Worm (Caenorhabditis elegans): ENCODE measurements around the gene pzf-1.

DNA sequence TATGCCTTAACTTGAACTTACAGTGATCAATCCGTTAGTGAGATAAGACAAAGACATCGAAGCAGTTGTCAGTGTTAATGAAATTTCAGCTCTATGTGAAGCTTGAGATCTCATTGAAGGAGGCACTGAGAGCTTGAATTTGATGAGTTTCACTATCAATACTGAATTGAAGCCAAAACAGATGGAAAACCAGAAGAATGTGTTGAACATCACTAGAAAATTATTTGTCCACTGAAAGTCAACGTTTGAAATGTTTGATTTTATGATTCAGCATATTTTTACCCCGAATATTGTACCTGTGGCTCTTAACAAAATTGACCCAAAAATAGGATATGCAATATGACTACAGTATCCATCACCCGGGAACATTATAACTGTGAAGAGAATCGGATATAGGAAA is 42.6 kb upstream of the pzf-1 start:
- TF ChIP-seq mdl-1 (tag; optimal IDR thresholded peaks at IDR 0.05), result no peak
- no peak for TF ChIP-seq nhr-11 (tag; optimal IDR thresholded peaks at IDR 0.05)
- TF ChIP-seq pqm-1 (tag; optimal IDR thresholded peaks at IDR 0.05), result no peak
- no peak for TF ChIP-seq xbp-1 (tag; optimal IDR thresholded peaks at IDR 0.05)
- TF ChIP-seq snpc-4 (tag; optimal IDR thresholded peaks at IDR 0.05), result no peak
- no peak for TF ChIP-seq ceh-82 (tag; optimal IDR thresholded peaks at IDR 0.05)
- no peak for TF ChIP-seq dpl-1 (GFP tag; optimal IDR thresholded peaks at IDR 0.05)
- TF ChIP-seq mef-2 (tag; optimal IDR thresholded peaks at IDR 0.05), result no peak
- no peak for TF ChIP-seq aly-2 (tag; optimal IDR thresholded peaks at IDR 0.05)
